Worm (Caenorhabditis elegans): ENCODE results near the gene clec-84.
A peak's percentile ranks its signal among the peaks of the same experiment; 100 is the strongest.

The clec-84 gene

DNA sequence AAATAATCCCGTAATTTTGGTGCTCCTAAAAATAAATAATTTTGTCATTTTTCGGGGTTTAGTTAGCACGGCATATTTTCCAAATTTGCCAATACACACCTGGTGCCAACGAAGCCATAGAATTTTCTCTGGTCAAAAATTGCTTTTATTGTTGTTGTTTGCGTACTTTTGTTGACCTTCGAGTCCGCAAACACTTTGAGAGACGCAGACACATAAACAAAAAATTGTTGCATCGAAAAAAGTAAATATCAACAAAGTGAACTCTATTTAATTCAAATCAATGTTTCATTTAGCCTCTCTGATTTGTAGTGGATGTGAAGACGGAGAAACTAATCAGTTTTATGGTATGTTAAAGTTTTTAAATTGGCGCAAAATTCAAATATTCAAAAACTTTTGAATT lies 4.0 kb downstream of the clec-84 start, which contains the start of gene Y54G2A.40 (continued):
- TF ChIP-seq php-3 (GFP tag; IDR thresholded peaks at IDR 0.05) (no peak), ces-1 (GFP tag; optimal IDR thresholded peaks at IDR 0.05) (no peak), F49E8.2 (tag; optimal IDR thresholded peaks at IDR 0.05; ENCODE audit: borderline replicate concordance) (no peak), jun-1 (tag; optimal IDR thresholded peaks at IDR 0.05) (no peak), T20F7.1 (GFP tag; optimal IDR thresholded peaks at IDR 0.05) (no peak), spr-3 (GFP tag; optimal IDR thresholded peaks at IDR 0.05) (no peak), dpl-1 (GFP tag; optimal IDR thresholded peaks at IDR 0.05) (peak; percentile 33), duxl-1 (tag; optimal IDR thresholded peaks at IDR 0.05; ENCODE audit: poor library complexity) (no peak), Y5F2A.4 (GFP tag; optimal IDR thresholded peaks at IDR 0.05) (no peak), ceh-28 (tag; optimal IDR thresholded peaks at IDR 0.05) (no peak), mxl-3 (GFP tag; optimal IDR thresholded peaks at IDR 0.05) (no peak), pqm-1 (tag; optimal IDR thresholded peaks at IDR 0.05) (no peak), snpc-1.2 (GFP tag; IDR thresholded peaks at IDR 0.05) (no peak), Y75B8A.6 (GFP tag; IDR thresholded peaks at IDR 0.05) (no peak), zfp-2 (tag; optimal IDR thresholded peaks at IDR 0.05) (no peak), zip-2 (tag; optimal IDR thresholded peaks at IDR 0.05) (no peak), zip-11 (GFP tag; IDR thresholded peaks at IDR 0.05) (no peak), ztf-11 (tag; optimal IDR thresholded peaks at IDR 0.05) (no peak), egl-43 (GFP tag; IDR thresholded peaks at IDR 0.05) (no peak), mdt-29 (GFP tag; IDR thresholded peaks at IDR 0.05) (no peak), ceh-44 (GFP tag; IDR thresholded peaks at IDR 0.05) (no peak), dmd-8 (GFP tag; IDR thresholded peaks at IDR 0.05) (no peak)

DNA sequence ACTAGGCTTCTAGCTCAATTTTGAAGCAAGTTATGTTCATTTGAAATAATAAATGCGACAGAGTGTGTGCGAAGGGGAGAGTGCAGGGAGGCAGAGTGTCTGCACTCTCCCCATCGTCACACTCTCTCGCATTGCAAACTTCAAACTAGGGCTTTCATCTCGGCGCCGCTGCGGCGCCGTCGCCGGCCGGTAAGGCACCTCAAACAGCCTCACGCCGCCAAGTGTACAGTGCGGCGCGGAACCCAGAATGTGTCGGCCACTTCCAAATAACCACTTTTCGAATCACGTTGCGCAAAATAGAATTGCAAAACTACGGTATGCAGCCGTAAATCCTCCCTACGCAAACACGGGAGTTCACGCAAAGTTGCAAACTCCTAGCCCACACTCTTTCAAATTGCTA lies 7.0 kb downstream of the clec-84 start:
- no peak for TF ChIP-seq lin-39 (tag; optimal IDR thresholded peaks at IDR 0.05)
- TF ChIP-seq nhr-102 (tag; optimal IDR thresholded peaks at IDR 0.05) = no peak
- peak; percentile 77 for TF ChIP-seq set-16 (GFP tag; IDR thresholded peaks at IDR 0.05)
- TF ChIP-seq T20F7.1 (GFP tag; optimal IDR thresholded peaks at IDR 0.05) = no peak
- TF ChIP-seq mxl-2 (GFP tag; conservative IDR thresholded peaks at IDR 0.05) = no peak
- no peak for TF ChIP-seq skn-1 (tag; optimal IDR thresholded peaks at IDR 0.05)
- no peak for TF ChIP-seq daf-19 (GFP tag; conservative IDR thresholded peaks at IDR 0.05)
- no peak for TF ChIP-seq ceh-32 (tag; optimal IDR thresholded peaks at IDR 0.05; ENCODE audit: poor library complexity)
- no peak for TF ChIP-seq lin-13 (GFP tag; optimal IDR thresholded peaks at IDR 0.05)
- no peak for TF ChIP-seq nhr-11 (tag; optimal IDR thresholded peaks at IDR 0.05)
- TF ChIP-seq snpc-1.2 (GFP tag; IDR thresholded peaks at IDR 0.05) = peak; percentile 31; the same call in 1 of the 2 replicates
- TF ChIP-seq egl-43 (GFP tag; IDR thresholded peaks at IDR 0.05) = 0 out of 2 replicates have a peak, but pooled peaks have one; percentile 27
- no peak for TF ChIP-seq Y75B8A.6 (GFP tag; IDR thresholded peaks at IDR 0.05)
- TF ChIP-seq zip-11 (GFP tag; IDR thresholded peaks at IDR 0.05) = no peak

DNA sequence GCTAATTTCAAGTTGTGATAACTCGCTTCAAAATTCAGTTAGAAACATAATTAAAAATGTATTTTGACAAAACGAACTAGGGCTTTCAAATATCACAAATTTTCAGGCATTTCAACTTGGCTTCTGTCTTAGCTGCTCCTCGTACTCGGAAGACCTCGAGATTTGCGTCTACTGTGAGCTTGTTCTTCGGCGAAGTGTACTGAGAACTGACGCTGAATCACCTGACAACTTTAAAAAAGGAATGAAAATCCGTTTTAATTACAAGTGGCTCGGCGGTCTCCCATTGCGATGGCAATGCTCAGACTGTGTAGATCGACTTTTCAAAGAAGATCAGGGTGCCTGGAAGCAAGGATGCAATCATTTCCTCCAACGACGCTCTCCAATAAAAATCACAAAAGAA lies 8.3 kb downstream of the clec-84 start, which contains the start of gene clec-85:
Gene clec-85 (plus strand): TSS at position 301 of the 400 bp plus-strand sequence.
- no peak for TF ChIP-seq hlh-11 (tag; optimal IDR thresholded peaks at IDR 0.05)

DNA sequence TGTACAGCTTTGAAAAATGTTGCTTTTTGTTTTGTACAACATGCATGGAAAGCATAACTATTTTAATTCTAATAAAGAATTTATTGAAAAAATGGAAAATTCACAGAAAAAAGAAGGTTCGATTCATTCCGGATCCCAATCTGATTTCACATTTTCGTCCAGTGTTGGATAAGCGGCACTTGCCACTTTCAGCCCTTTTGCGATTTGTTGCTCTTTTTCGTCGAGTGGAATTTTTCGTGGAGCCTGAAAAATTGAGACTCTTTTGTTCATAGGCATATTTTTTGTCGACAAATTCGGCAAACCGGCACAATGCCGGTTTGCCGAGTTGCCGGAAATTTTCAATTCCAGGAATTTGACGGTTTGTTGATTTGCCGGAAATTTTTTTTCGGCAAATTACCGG lies 9.4 kb downstream of the clec-84 start:
- TF ChIP-seq Y75B8A.6 (GFP tag; IDR thresholded peaks at IDR 0.05) (no peak), aha-1 (tag) (peak; percentile 91), lin-38 (GFP tag; IDR thresholded peaks at IDR 0.05) (no peak)

DNA sequence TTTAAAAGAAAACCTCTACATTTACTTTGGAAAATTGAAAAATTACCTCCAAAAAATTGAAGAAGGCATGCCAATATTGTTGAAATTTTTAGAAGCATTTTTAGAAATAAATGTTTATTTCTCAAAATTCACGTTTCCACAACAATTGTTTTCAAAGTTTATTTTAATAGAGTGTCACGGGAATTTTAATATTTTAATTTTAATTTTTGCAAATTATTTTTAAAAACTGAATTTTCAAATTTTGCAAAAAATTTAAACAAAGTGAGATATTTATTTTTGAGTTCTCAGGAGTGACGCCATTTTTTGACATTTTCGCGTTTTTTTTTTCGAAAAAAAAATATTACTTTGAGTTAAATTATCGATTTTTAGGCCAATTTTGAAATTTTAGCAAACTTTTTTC lies 10.9 kb downstream of the clec-84 start, which contains the start of gene Y54G2A.49:
Gene Y54G2A.49 (minus strand): TSS at position 101 of the 400 bp plus-strand sequence.
- TF ChIP-seq T20F7.1 (GFP tag; optimal IDR thresholded peaks at IDR 0.05) = no peak
- no peak for TF ChIP-seq unc-62 (GFP tag; optimal IDR thresholded peaks at IDR 0.05 in 1 of 2)
- no peak for TF ChIP-seq unc-62 (tag; optimal IDR thresholded peaks at IDR 0.05)
- TF ChIP-seq nhr-76 (tag; optimal IDR thresholded peaks at IDR 0.05) = no peak
- no peak for TF ChIP-seq madf-5 (GFP tag; IDR thresholded peaks at IDR 0.05)
- TF ChIP-seq Y75B8A.6 (GFP tag; IDR thresholded peaks at IDR 0.05) = no peak
- TF ChIP-seq hmg-1.1 (GFP tag; IDR thresholded peaks at IDR 0.05) = no peak
- no peak for TF ChIP-seq mes-2 (tag; optimal IDR thresholded peaks at IDR 0.05; ENCODE audit: poor library complexity, severe bottlenecking)
- no peak for TF ChIP-seq snpc-4 (tag; optimal IDR thresholded peaks at IDR 0.05)
- TF ChIP-seq daf-19 (GFP tag; conservative IDR thresholded peaks at IDR 0.05) = no peak
- TF ChIP-seq nhr-28 (tag; optimal IDR thresholded peaks at IDR 0.05) = no peak
- TF ChIP-seq pqm-1 (tag; optimal IDR thresholded peaks at IDR 0.05) = no peak
- no peak for TF ChIP-seq jun-1 (tag; optimal IDR thresholded peaks at IDR 0.05)

Measured in whole organism, L4 larva.